Worm (Caenorhabditis elegans) whole organism, L1 larva: Measurements from ENCODE around the gene vps-11.

Experiments used
- C16A3.4 ChIP-seq: fragments of 150-350 bp; optimal IDR thresholded peaks from 2 replicates; lab custom pipeline; 2014; ENCODE audit warnings: missing biosample characterization, missing genetic modification characterization
- F16B12.6 ChIP-seq: fragments of 150-350 bp; optimal IDR thresholded peaks from 2 replicates; lab custom pipeline; 2014; ENCODE audit warnings: missing biosample characterization, missing genetic modification characterization
- aha-1 ChIP-seq: fragments of 150-350 bp; optimal IDR thresholded peaks from 2 replicates; lab custom pipeline; 2014; ENCODE audit warnings: missing biosample characterization, missing genetic modification characterization
- alr-1 ChIP-seq: fragments of 200-800 bp; sonication (Bioruptor generic); optimal IDR thresholded peaks from 2 replicates; lab custom pipeline; 2018; ENCODE audit warnings: borderline replicate concordance, mild to moderate bottlenecking, missing genetic modification characterization, missing compliant biosample characterization
- blmp-1 ChIP-seq: fragments of 150-350 bp; optimal IDR thresholded peaks from 2 replicates; lab custom pipeline; 2014; ENCODE audit warnings: missing biosample characterization, missing genetic modification characterization
- dpl-1 ChIP-seq, 3 experiments: fragments of 150-350 bp in 2 of 3; sonication (generic microtip) in 1 of 3; optimal IDR thresholded peaks; 2 replicates each; lab custom pipeline; 2014 to 2017; ENCODE audit warnings: missing biosample characterization in 3 of 3, missing genetic modification characterization in 3 of 3, missing genetic modification reagents in 3 of 3
- efl-1 ChIP-seq, 4 experiments: fragments of 150-350 bp; optimal IDR thresholded peaks in 3 of 4; peaks in 1 of 4; 1 replicate in 1 of 4; 2 replicates in 3 of 4; lab custom pipeline; 2014; ENCODE audit warnings: missing biosample characterization in 2 of 4, missing genetic modification characterization in 2 of 4, missing genetic modification reagents in 2 of 4
- efl-3 ChIP-seq: fragments of 200-800 bp; sonication (Bioruptor generic); optimal IDR thresholded peaks from 2 replicates; lab custom pipeline; 2018; ENCODE audit warnings: mild to moderate bottlenecking, missing genetic modification characterization, missing compliant biosample characterization
- egl-13 ChIP-seq: sonication (generic microtip); optimal IDR thresholded peaks from 2 replicates; lab custom pipeline; 2016; ENCODE audit warnings: missing genotype, missing genetic modification reagents, missing genetic modification characterization, missing compliant biosample characterization
- elt-3 ChIP-seq, 6 experiments: fragments of 150-350 bp in 1 of 6; sonication (generic microtip); optimal IDR thresholded peaks; 2 replicates each; lab custom pipeline; 2017 to 2018; ENCODE audit warnings: missing biosample characterization in 6 of 6, missing genetic modification characterization in 6 of 6, inconsistent platforms in 1 of 6
- ets-5 ChIP-seq: fragments of 200-800 bp; sonication (Bioruptor generic); IDR thresholded peaks from 2 replicates; pipeline ENCODE4 v1.3.6; 2022; ENCODE audit warnings: missing genetic modification characterization, missing compliant biosample characterization
- fkh-10 ChIP-seq: sonication (generic microtip); optimal IDR thresholded peaks from 2 replicates; lab custom pipeline; 2017; ENCODE audit warnings: missing biosample characterization, missing genetic modification reagents, missing genetic modification characterization
- fos-1 ChIP-seq: fragments of 150-350 bp; optimal IDR thresholded peaks from 2 replicates; lab custom pipeline; 2014; ENCODE audit warnings: missing biosample characterization, missing genetic modification characterization
- grh-1 ChIP-seq: fragments of 200-800 bp; sonication (Bioruptor generic); IDR thresholded peaks from 2 replicates; pipeline ENCODE4 v1.3.6; 2022; ENCODE audit warnings: missing genetic modification reagents, missing genetic modification characterization, missing compliant biosample characterization
- hlh-4 ChIP-seq: sonication (generic microtip); optimal IDR thresholded peaks from 2 replicates; lab custom pipeline; 2016; ENCODE audit warnings: mild to moderate bottlenecking, missing genetic modification characterization, missing compliant biosample characterization
- irx-1 ChIP-seq: sonication (generic microtip); optimal IDR thresholded peaks from 2 replicates; lab custom pipeline; 2016; ENCODE audit warnings: missing genetic modification characterization, missing compliant biosample characterization
- isw-1 ChIP-seq: fragments of 200-800 bp; sonication (Bioruptor generic); IDR thresholded peaks from 2 replicates; pipeline ENCODE4 v1.3.6; 2022; ENCODE audit warnings: missing genetic modification characterization, missing compliant biosample characterization
- lin-15B ChIP-seq: fragments of 150-350 bp; sonication (generic microtip); optimal IDR thresholded peaks from 3 replicates; lab custom pipeline; 2014; ENCODE audit warnings: missing biosample characterization, missing genetic modification characterization
- lin-35 ChIP-seq, 2 experiments: fragments of 150-350 bp; optimal IDR thresholded peaks; 2 replicates each; lab custom pipeline; 2014; ENCODE audit warnings: missing biosample characterization in 2 of 2, missing genetic modification characterization in 2 of 2, missing genetic modification reagents in 2 of 2
- lin-39 ChIP-seq: fragments of 150-350 bp; optimal IDR thresholded peaks from 2 replicates; lab custom pipeline; 2014; ENCODE audit warnings: missing biosample characterization, missing genetic modification reagents, missing genetic modification characterization
- lir-3 ChIP-seq: sonication (generic microtip); optimal IDR thresholded peaks from 2 replicates; lab custom pipeline; 2016; ENCODE audit warnings: mild to moderate bottlenecking, missing genetic modification characterization, moderate library complexity, missing compliant biosample characterization; ENCODE audit not compliant: poor library complexity
- lsy-2 ChIP-seq, 2 experiments: fragments of 150-350 bp; optimal IDR thresholded peaks; 2 replicates each; lab custom pipeline; 2014; ENCODE audit warnings: missing biosample characterization in 2 of 2, missing genetic modification characterization in 2 of 2
- mab-9 ChIP-seq: fragments of 200-800 bp; sonication (Bioruptor generic); IDR thresholded peaks from 2 replicates; pipeline ENCODE4 v1.3.6; 2022; ENCODE audit warnings: missing genetic modification reagents, missing genetic modification characterization, missing compliant biosample characterization
- nhr-12 ChIP-seq: sonication (generic microtip); optimal IDR thresholded peaks from 2 replicates; lab custom pipeline; 2017; ENCODE audit warnings: missing biosample characterization, missing genetic modification characterization
- nhr-20 ChIP-seq: sonication (generic microtip); optimal IDR thresholded peaks from 2 replicates; lab custom pipeline; 2016; ENCODE audit warnings: mild to moderate bottlenecking, missing genetic modification characterization, missing compliant biosample characterization
- nhr-237 ChIP-seq: fragments of 150-350 bp; optimal IDR thresholded peaks from 2 replicates; lab custom pipeline; 2014; ENCODE audit warnings: missing biosample characterization, missing genetic modification characterization
- nhr-47 ChIP-seq: sonication (generic microtip); optimal IDR thresholded peaks from 2 replicates; lab custom pipeline; 2016; ENCODE audit warnings: mild to moderate bottlenecking, missing genetic modification characterization, moderate library complexity, missing compliant biosample characterization
- nhr-71 ChIP-seq: sonication (generic microtip); optimal IDR thresholded peaks from 2 replicates; lab custom pipeline; 2016; ENCODE audit warnings: mild to moderate bottlenecking, missing genetic modification characterization, moderate library complexity, missing compliant biosample characterization
- nhr-77 ChIP-seq: fragments of 150-350 bp; optimal IDR thresholded peaks from 2 replicates; lab custom pipeline; 2014; ENCODE audit warnings: missing biosample characterization, missing genetic modification characterization
- pax-3 ChIP-seq: fragments of 200-800 bp; sonication (Bioruptor generic); optimal IDR thresholded peaks from 2 replicates; lab custom pipeline; 2018; ENCODE audit warnings: mild to moderate bottlenecking, missing genetic modification characterization, moderate library complexity, missing compliant biosample characterization
- rnt-1 ChIP-seq: sonication (generic microtip); optimal IDR thresholded peaks from 2 replicates; lab custom pipeline; 2016; ENCODE audit warnings: mild to moderate bottlenecking, missing genetic modification characterization, moderate library complexity, missing compliant biosample characterization
- skn-1 ChIP-seq: fragments of 150-350 bp; optimal IDR thresholded peaks from 2 replicates; lab custom pipeline; 2014; ENCODE audit warnings: missing biosample characterization, missing genetic modification characterization
- snpc-4 ChIP-seq: fragments of 150-350 bp; optimal IDR thresholded peaks from 2 replicates; lab custom pipeline; 2014; ENCODE audit warnings: missing biosample characterization, missing genetic modification characterization
- snu-23 ChIP-seq: sonication (generic microtip); optimal IDR thresholded peaks from 2 replicates; lab custom pipeline; 2016; ENCODE audit warnings: missing genetic modification characterization, missing compliant biosample characterization
- sptf-1 ChIP-seq: fragments of 150-350 bp; optimal IDR thresholded peaks from 2 replicates; lab custom pipeline; 2014; ENCODE audit warnings: missing biosample characterization, missing genetic modification characterization
- sup-37 ChIP-seq: fragments of 200-800 bp; sonication (Bioruptor generic); optimal IDR thresholded peaks from 2 replicates; lab custom pipeline; 2018; ENCODE audit warnings: mild to moderate bottlenecking, missing genetic modification characterization, missing compliant biosample characterization
- swsn-7 ChIP-seq: sonication (generic microtip); optimal IDR thresholded peaks from 2 replicates; lab custom pipeline; 2016; ENCODE audit warnings: missing genetic modification characterization, missing compliant biosample characterization
- tbx-2 ChIP-seq: sonication (generic microtip); optimal IDR thresholded peaks from 2 replicates; lab custom pipeline; 2016; ENCODE audit warnings: missing genetic modification characterization, missing compliant biosample characterization
- unc-130 ChIP-seq: fragments of 150-350 bp; optimal IDR thresholded peaks from 2 replicates; lab custom pipeline; 2017; ENCODE audit warnings: missing biosample characterization, missing genetic modification characterization, inconsistent platforms
- unc-30 ChIP-seq: sonication (generic microtip); optimal IDR thresholded peaks from 2 replicates; lab custom pipeline; 2017; ENCODE audit warnings: missing biosample characterization, missing genetic modification characterization
- unc-86 ChIP-seq: sonication (generic microtip); optimal IDR thresholded peaks from 2 replicates; lab custom pipeline; 2016; ENCODE audit warnings: missing genetic modification characterization, missing compliant biosample characterization
- unc-98 ChIP-seq: fragments of 200-800 bp; sonication (Bioruptor generic); IDR thresholded peaks from 2 replicates; pipeline ENCODE4 v1.3.6; 2022; ENCODE audit warnings: missing genetic modification characterization, missing compliant biosample characterization
- ztf-4 ChIP-seq: fragments of 150-350 bp; optimal IDR thresholded peaks from 2 replicates; lab custom pipeline; 2014; ENCODE audit warnings: missing biosample characterization, missing genetic modification characterization

vps-11 gene

DNA sequence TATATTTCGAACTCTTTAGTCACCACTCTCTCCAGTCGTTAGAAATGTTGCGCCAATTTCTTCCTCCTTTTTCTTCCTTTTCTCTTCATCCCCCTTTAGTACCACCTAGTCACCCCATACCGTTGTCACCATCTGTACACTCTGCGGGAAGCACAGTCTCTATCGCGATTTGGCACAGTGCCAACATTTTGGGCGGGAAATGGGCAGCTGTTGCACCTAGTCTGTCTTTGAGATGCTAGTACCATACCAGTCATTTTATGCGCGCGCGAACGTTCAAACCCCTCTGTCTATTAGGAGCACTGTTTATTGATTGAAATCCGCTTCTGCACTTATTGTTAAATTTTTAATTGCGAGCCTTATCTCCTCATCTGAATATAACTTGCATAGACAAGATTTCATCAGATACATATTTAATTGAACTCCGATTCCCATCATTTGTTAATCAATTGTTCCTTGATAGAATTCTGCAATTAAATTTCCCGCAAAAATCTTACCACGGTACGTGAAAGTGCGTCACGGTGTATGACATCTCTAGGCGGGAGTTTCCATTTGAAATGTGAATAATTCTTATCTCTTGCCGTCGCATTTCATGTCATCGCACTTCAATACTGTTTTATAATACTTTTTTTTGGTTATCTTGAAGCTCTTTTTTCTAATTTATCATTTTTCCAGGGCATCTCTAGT, 8.4 kb downstream of the vps-11 start, which contains the start of gene cdl-1 (continued):
- TF ChIP-seq unc-86 (tag; lab: Kevin White, UChicago) (no peak), nhr-237 (tag; lab: Kevin White, UChicago) (no peak), nhr-71 (tag; lab: Kevin White, UChicago) (peak; percentile 74), snpc-4 (tag; lab: Kevin White, UChicago) (peak; percentile 45), C16A3.4 (tag; lab: Kevin White, UChicago) (peak; percentile 83), elt-3 (tag; optimal IDR thresholded peaks at IDR 0.05; lab: Kevin White, UChicago) (peak in 3 of 6 experiments; percentile 15 to 83 (median 47)), egl-13 (tag; lab: Kevin White, UChicago) (peak; percentile 17), nhr-12 (no peak), skn-1 (tag; lab: Kevin White, UChicago) (peak; percentile 44), sptf-1 (no peak), irx-1 (tag; lab: Kevin White, UChicago) (peak; percentile 7), hlh-4 (tag; lab: Kevin White, UChicago) (no peak), lin-39 (tag; lab: Kevin White, UChicago) (no peak), sup-37 (GFP tag; lab: Kevin White, UChicago) (no peak), unc-30 (tag; lab: Kevin White, UChicago) (no peak), ets-5 (no peak), fos-1 (tag; lab: Kevin White, UChicago) (peak; percentile 53), lin-15B (tag; lab: Kevin White, UChicago) (peak; percentile 68), isw-1 (GFP tag; lab: Robert Waterston, UW) (no peak; the same call in 1 of the 2 replicates), dpl-1 (GFP tag; optimal IDR thresholded peaks at IDR 0.05; lab: Kevin White, UChicago) (peak; percentile 95 to 98 (median 98)), unc-98 (GFP tag; lab: Robert Waterston, UW) (no peak), aha-1 (tag; lab: Kevin White, UChicago) (no peak), pax-3 (no peak), lir-3 (tag; lab: Kevin White, UChicago) (peak; percentile 49), mab-9 (GFP tag; lab: Robert Waterston, UW) (0 out of 2 replicates have a peak, but pooled peaks have one; percentile 21), efl-3 (GFP tag; lab: Kevin White, UChicago) (no peak), swsn-7 (peak; percentile 53), rnt-1 (tag; lab: Kevin White, UChicago) (peak; percentile 71), grh-1 (GFP tag; lab: Robert Waterston, UW) (no peak), fkh-10 (no peak), blmp-1 (tag; lab: Kevin White, UChicago) (peak; percentile 66), nhr-77 (peak; percentile 17), ztf-4 (no peak)

DNA sequence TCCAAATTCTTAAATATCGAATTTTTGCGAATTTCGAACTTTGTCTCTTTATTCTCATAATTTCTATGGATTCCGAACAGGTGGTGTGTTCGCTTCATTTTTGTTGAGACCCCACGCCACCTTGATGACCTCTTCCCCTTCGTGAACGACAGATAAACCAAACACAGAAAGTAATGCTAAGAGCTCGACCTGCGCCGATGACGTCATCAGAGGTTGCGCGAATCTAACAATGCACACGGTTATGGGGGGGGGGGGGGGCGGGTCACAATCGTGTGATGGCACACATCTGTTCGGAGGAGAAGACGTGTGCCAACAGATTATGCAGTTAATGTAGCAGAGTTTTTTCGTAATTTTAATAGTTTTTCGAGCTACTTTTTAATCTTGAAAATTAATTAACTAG, 9.0 kb downstream of the vps-11 start:
- no peak for TF ChIP-seq efl-1 (optimal IDR thresholded peaks at IDR 0.05; lab: Kevin White, UChicago)
- peak in 1 of 2 experiments; percentile 41 for TF ChIP-seq efl-1 (GFP tag; optimal IDR thresholded peaks at IDR 0.05 in 1 of 2; lab: Kevin White, UChicago)
- no peak for TF ChIP-seq nhr-20 (tag; lab: Kevin White, UChicago)

DNA sequence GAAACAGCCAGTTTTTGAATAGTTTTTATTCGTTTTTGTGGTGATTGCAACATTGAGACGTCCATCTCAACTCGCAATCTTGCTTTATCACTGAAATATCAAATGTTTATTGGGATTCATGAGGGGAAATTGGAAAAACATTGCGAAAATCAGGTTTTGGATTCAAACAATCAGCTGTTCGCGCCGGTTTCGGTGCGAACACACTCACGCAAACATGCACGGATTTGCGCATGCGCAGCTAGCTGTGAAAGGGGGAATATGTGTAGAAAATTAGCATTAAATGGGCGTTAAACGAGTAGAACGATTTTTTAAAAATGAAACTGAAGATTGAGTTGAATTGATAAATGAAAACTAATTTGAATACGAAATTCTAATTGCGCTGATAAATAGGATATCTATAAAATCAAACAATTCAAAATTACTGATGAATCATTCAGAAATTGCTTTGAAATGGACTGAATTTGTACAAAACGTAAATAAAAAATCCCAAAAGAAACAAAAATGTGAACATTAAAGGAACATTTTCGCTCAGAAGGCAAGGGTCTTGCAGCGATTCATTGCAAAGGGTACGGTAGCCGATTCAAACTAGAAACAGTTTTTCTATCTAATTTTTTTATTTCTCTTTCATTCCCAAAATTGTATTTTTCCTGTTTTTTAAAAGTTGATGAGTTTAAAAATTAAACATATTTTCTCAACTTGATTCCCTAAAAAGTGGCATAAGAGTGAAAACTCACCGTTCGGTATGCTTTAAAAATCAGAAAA, 9.9 kb downstream of the vps-11 start, which contains the start of gene ect-2:
TSS of gene ect-2 (minus strand) at position 762 of the 762 bp plus-strand sequence.
- TF ChIP-seq nhr-71 (tag; lab: Kevin White, UChicago): peak; percentile 21
- TF ChIP-seq F16B12.6 (tag; lab: Kevin White, UChicago): peak; percentile 82
- no peak for TF ChIP-seq alr-1 (tag; lab: Kevin White, UChicago)
- peak; percentile 81 to 90 (median 86) for TF ChIP-seq dpl-1 (GFP tag; optimal IDR thresholded peaks at IDR 0.05; lab: Kevin White, UChicago)
- no peak for TF ChIP-seq nhr-12
- TF ChIP-seq blmp-1 (tag; lab: Kevin White, UChicago): peak; percentile 13
- TF ChIP-seq nhr-47 (tag; lab: Kevin White, UChicago): no peak
- TF ChIP-seq snu-23 (GFP tag; lab: Kevin White, UChicago): peak; percentile 29
- TF ChIP-seq lsy-2 (tag; optimal IDR thresholded peaks at IDR 0.05; lab: Kevin White, UChicago): peak; percentile 4 to 58
- peak; percentile 9 for TF ChIP-seq skn-1 (tag; lab: Kevin White, UChicago)
- TF ChIP-seq unc-130: no peak
- TF ChIP-seq efl-1 (optimal IDR thresholded peaks at IDR 0.05; lab: Kevin White, UChicago): peak; percentile 86 to 88
- TF ChIP-seq efl-1 (GFP tag; optimal IDR thresholded peaks at IDR 0.05 in 1 of 2; lab: Kevin White, UChicago): peak; percentile 87 to 99
- no peak for TF ChIP-seq tbx-2 (tag; lab: Kevin White, UChicago)
- peak; percentile 77 to 93 for TF ChIP-seq lin-35 (GFP tag; optimal IDR thresholded peaks at IDR 0.05; lab: Kevin White, UChicago)
- TF ChIP-seq, all 84 proteins: peak for 9
